Worm (Caenorhabditis elegans): ENCODE results near the gene F59A7.12.
A peak's percentile ranks its signal among the peaks of the same experiment; 100 is the strongest.

Gene F59A7.12

ce11 chrV:2035545-2035944, 5.6 kb downstream of the F59A7.12 start, which contains the start of gene srab-23:
TSS of gene srab-23 (minus strand) at chrV:2035645.
- TF ChIP-seq blmp-1 (tag; optimal IDR thresholded peaks at IDR 0.05; ENCODE audit: insufficient read depth): no peak
- TF ChIP-seq mab-5 (tag; optimal IDR thresholded peaks at IDR 0.05): no peak
- TF ChIP-seq nhr-77 (tag; optimal IDR thresholded peaks at IDR 0.05): no peak
- no peak for TF ChIP-seq nhr-6 (tag; optimal IDR thresholded peaks at IDR 0.05)
- no peak for TF ChIP-seq gmeb-1 (tag; optimal IDR thresholded peaks at IDR 0.05)
- no peak for TF ChIP-seq elt-1 (tag; optimal IDR thresholded peaks at IDR 0.05)
- TF ChIP-seq unc-55 (GFP tag; optimal IDR thresholded peaks at IDR 0.05): no peak
- TF ChIP-seq lin-39 (tag; optimal IDR thresholded peaks at IDR 0.05): no peak
- no peak for TF ChIP-seq Y55F3AM.14 (GFP tag; optimal IDR thresholded peaks at IDR 0.05)
- TF ChIP-seq nhr-10 (tag; optimal IDR thresholded peaks at IDR 0.05): no peak
- no peak for TF ChIP-seq nhr-25 (tag; optimal IDR thresholded peaks at IDR 0.05)

- no peak for TF ChIP-seq nhr-23 (tag; optimal IDR thresholded peaks at IDR 0.05)
- no peak for TF ChIP-seq snpc-4 (tag; optimal IDR thresholded peaks at IDR 0.05)
- no peak for TF ChIP-seq ceh-16 (tag; optimal IDR thresholded peaks at IDR 0.05)
- no peak for TF ChIP-seq ztf-1 (GFP tag; conservative IDR thresholded peaks at IDR 0.05)
- no peak for TF ChIP-seq Y55F3AM.14 (GFP tag; optimal IDR thresholded peaks at IDR 0.05)
Measured at ce11 chrV:2045956-2046355, 16.0 kb downstream of the F59A7.12 start, which contains the start of gene Y40B10A.5. TSS of gene Y40B10A.5 (minus strand) at chrV:2046056.

ce11 chrV:2050136-2050535, 20.2 kb downstream of the F59A7.12 start, which contains the start of gene comt-4:
TSS of gene comt-4 (minus strand) at chrV:2050185.
- peak; percentile 4 for TF ChIP-seq fos-1 (tag; optimal IDR thresholded peaks at IDR 0.05)
- TF ChIP-seq sma-9 (GFP tag; optimal IDR thresholded peaks at IDR 0.05): peak; percentile 71
- TF ChIP-seq sma-9 (tag; optimal IDR thresholded peaks at IDR 0.05): no peak
- TF ChIP-seq zag-1 (tag; optimal IDR thresholded peaks at IDR 0.05): no peak

DNA sequence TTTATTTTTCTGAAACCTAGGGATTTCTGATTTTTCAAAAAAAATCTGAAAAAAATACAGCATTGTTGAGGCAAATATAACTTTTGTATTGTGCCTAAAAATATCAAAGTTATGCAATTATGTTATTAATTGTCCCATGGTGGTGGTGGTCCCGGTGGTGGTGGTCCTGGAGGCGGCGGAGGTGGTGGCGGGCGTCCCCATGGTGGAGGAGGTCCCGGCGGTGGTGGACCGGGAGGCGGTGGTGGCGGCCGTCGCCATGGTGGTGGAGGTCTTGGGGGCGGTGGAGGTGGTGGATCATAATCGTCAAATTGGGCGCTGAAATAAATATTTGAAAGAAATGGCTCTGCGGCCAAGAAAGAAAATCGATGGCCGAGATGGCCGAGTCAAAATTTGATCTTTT, 20.8 kb downstream of the F59A7.12 start:
- TF ChIP-seq sma-9 (GFP tag; optimal IDR thresholded peaks at IDR 0.05) (no peak), sma-9 (tag; optimal IDR thresholded peaks at IDR 0.05) (no peak), nhr-23 (tag; optimal IDR thresholded peaks at IDR 0.05) (no peak), unc-62 (GFP tag; optimal IDR thresholded peaks at IDR 0.05) (no peak), ZK546.5 (tag; optimal IDR thresholded peaks at IDR 0.05) (no peak), nhr-11 (tag; optimal IDR thresholded peaks at IDR 0.05) (no peak), lsy-2 (tag; optimal IDR thresholded peaks at IDR 0.05) (no peak), lin-11 (tag; optimal IDR thresholded peaks at IDR 0.05) (no peak), alr-1 (tag; optimal IDR thresholded peaks at IDR 0.05) (no peak), nhr-21 (tag; optimal IDR thresholded peaks at IDR 0.05) (no peak), egl-27 (tag; optimal IDR thresholded peaks at IDR 0.05) (no peak), ztf-1 (GFP tag; conservative IDR thresholded peaks at IDR 0.05) (no peak), blmp-1 (tag; optimal IDR thresholded peaks at IDR 0.05; ENCODE audit: insufficient read depth) (no peak), ama-1 (optimal IDR thresholded peaks at IDR 0.05) (no peak), ztf-4 (tag; optimal IDR thresholded peaks at IDR 0.05) (no peak), mab-5 (tag; optimal IDR thresholded peaks at IDR 0.05) (no peak)

DNA sequence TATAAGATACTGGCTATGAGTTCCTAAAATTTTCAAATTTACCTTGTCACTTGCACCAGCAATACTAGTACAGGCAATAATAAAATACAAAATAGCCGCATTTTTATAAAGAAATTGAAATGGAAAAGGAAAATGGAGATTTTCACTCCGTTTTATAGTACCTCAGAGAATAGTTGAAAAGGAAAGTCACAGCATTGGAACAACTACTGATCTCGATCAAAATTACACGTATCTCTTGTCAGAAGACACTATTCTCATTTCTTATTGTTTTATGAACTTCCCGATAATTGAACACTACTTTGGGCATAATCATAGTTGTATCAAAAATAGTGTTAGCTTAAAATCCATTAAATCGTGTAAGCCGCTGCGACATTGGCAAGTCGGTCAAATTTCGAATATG, 21.5 kb downstream of the F59A7.12 start, which contains the start of gene Y40B10A.11:
Y40B10A.11 (minus strand) TSS at position 101 of the 400 bp plus-strand sequence.
- no peak for TF ChIP-seq lin-11 (tag; optimal IDR thresholded peaks at IDR 0.05)
- no peak for TF ChIP-seq nhr-11 (tag; optimal IDR thresholded peaks at IDR 0.05)
- no peak for TF ChIP-seq nhr-237 (tag; optimal IDR thresholded peaks at IDR 0.05)
- no peak for TF ChIP-seq ztf-11 (tag; optimal IDR thresholded peaks at IDR 0.05)
- TF ChIP-seq peb-1 (tag; optimal IDR thresholded peaks at IDR 0.05): no peak
- no peak for TF ChIP-seq unc-62 (GFP tag; optimal IDR thresholded peaks at IDR 0.05)
- no peak for TF ChIP-seq unc-55 (GFP tag; optimal IDR thresholded peaks at IDR 0.05)
- no peak for TF ChIP-seq alr-1 (tag; optimal IDR thresholded peaks at IDR 0.05)
- TF ChIP-seq nhr-10 (tag; optimal IDR thresholded peaks at IDR 0.05): no peak

DNA sequence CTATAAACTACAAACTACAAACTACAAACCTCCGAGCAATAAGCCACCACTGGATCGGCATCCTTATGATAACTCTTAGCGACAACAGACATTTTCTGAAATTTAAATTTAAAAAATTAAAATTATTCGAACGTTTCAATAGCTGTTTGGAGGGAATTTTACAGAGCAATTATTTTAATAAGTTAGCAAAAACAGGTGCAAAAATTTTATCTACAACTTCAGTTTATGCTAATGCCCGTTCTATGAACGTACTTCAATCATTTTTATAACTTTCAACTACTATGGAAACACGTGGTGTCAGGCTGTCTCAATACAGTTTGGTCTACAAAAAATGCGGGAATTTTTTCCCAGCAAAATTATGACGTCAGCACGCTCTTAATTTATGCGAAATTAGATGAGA, 23.5 kb downstream of the F59A7.12 start, which contains the start of gene comt-5:
comt-5 (minus strand) TSS at position 101 of the 400 bp plus-strand sequence.
- TF ChIP-seq unc-55 (GFP tag; optimal IDR thresholded peaks at IDR 0.05) (no peak), nhr-129 (tag; optimal IDR thresholded peaks at IDR 0.05) (no peak), sma-9 (GFP tag; optimal IDR thresholded peaks at IDR 0.05) (no peak), sma-9 (tag; optimal IDR thresholded peaks at IDR 0.05) (no peak), unc-62 (GFP tag; optimal IDR thresholded peaks at IDR 0.05) (no peak), nhr-12 (tag; optimal IDR thresholded peaks at IDR 0.05) (no peak), ceh-82 (tag; optimal IDR thresholded peaks at IDR 0.05) (no peak), elt-1 (tag; optimal IDR thresholded peaks at IDR 0.05) (no peak), nhr-23 (tag; optimal IDR thresholded peaks at IDR 0.05) (no peak), R02D3.7 (tag; optimal IDR thresholded peaks at IDR 0.05) (no peak), blmp-1 (tag; optimal IDR thresholded peaks at IDR 0.05; ENCODE audit: insufficient read depth) (no peak), aly-2 (tag; optimal IDR thresholded peaks at IDR 0.05) (no peak), snpc-4 (tag; optimal IDR thresholded peaks at IDR 0.05) (no peak)
